Worm (Caenorhabditis elegans): ENCODE measurements around the gene K06A4.2.

The K06A4.2 gene

DNA sequence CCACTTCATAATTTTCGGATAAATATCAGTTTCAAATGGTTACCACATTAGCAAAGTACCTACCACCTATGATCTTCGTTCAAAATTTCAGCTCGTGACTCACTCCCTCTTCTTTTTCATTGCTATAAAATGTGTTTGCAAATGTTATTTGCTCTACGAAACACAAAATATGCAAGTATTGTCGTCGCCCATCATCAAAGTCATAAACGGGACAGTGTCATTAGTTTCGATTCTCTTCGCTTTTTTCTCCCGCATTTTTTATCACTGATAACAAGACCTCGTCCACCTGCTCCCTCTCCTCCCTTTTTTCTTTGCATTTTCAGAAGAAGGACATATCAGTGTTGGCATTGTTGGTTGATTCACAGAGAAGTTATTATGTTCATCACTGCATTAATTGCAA is 42.5 kb downstream of the K06A4.2 start, which contains the start of gene C50F4.1:
TSS of gene C50F4.1 (plus strand) at position 324 of the 400 bp plus-strand sequence.
- peak; percentile 37 for TF ChIP-seq ets-4 (GFP tag; optimal IDR thresholded peaks at IDR 0.05)
- no peak for TF ChIP-seq tbx-9 (tag; optimal IDR thresholded peaks at IDR 0.05; ENCODE audit: borderline replicate concordance)
- TF ChIP-seq dpff-1 (tag; optimal IDR thresholded peaks at IDR 0.05), result no peak
- no peak for TF ChIP-seq unc-62 (GFP tag; optimal IDR thresholded peaks at IDR 0.05)
- TF ChIP-seq nhr-80 (tag; optimal IDR thresholded peaks at IDR 0.05), result peak; percentile 95

DNA sequence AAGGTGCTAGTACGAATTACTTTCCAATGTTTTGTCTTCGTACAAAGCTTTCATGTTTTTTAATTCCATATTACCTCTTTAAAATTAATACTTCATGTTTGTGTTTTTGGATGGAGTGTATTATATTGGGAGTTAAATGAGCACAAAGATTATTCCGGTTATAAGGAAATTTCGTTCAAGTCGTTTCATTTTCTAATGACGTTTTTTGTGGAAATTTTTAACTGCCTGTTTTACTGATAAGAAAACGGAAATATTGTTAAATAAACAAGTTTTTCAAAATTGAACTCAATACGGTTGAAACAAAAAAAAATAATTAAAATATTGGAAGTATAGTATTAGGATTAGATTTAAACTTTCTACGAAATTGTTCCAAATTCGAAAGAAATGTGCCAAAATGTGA is 43.3 kb downstream of the K06A4.2 start:
- peak; percentile 3 for TF ChIP-seq nhr-80 (tag; optimal IDR thresholded peaks at IDR 0.05)
- TF ChIP-seq gei-17 (GFP tag; optimal IDR thresholded peaks at IDR 0.05), result no peak

DNA sequence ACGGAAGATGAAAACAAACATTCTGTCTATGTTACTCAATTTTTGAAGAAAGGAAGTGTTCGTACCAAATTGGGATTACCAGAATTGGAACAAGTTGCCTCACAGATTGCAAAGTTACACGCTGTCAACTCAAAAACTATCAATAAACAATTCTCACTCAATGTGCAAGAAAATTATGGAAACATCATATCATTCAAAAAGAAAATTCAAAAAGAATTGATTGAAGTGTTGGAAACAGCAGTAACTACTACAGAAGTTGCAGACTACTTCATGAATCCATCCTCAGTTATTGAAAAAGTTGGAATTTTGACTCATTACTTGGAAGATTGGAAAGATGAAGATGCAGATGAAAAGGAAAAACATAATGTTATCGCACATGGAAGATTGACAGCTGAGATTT is 44.0 kb downstream of the K06A4.2 start:
- TF ChIP-seq rcor-1 (GFP tag; IDR thresholded peaks at IDR 0.05), result no peak
- no peak for TF ChIP-seq ekl-4 (GFP tag; IDR thresholded peaks at IDR 0.05)
- no peak for TF ChIP-seq ztf-26 (tag; optimal IDR thresholded peaks at IDR 0.05)
- no peak for TF ChIP-seq F52B5.7 (tag; optimal IDR thresholded peaks at IDR 0.05)
- TF ChIP-seq hmg-20 (GFP tag; IDR thresholded peaks at IDR 0.05), result no peak
- TF ChIP-seq atf-7 (tag; optimal IDR thresholded peaks at IDR 0.05), result no peak

DNA sequence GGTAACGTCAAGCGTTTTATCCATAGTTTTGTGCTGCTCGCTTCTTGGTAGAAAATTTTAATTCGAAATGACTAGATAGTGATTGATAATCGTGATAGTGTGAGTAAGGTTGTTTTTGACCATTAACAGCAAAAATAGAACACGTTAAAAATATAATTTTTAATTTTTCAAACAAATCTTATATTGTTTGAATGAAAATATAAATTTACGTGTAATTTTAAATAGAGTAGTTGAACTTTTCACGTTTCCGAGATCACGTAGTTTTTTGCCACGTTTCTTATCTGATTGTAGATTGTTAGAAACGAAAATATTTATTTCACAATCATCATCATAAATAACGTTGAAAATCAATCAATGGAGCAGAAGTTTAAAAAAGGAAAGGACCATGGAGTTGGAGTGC is 47.5 kb downstream of the K06A4.2 start, which contains the start of the genes C50F4.10 and pfk-1.2:
TSS of gene C50F4.10 (minus strand) at position 101 of the 400 bp plus-strand sequence.
TSS of gene pfk-1.2 (plus strand) at position 325 of the 400 bp plus-strand sequence.
- TF ChIP-seq K12H6.12 (tag; optimal IDR thresholded peaks at IDR 0.05) (no peak), egrh-3 (GFP tag; IDR thresholded peaks at IDR 0.05) (no peak), cebp-2 (GFP tag; IDR thresholded peaks at IDR 0.05) (no peak), lag-1 (GFP tag; IDR thresholded peaks at IDR 0.05) (no peak), hsf-1 (GFP tag; IDR thresholded peaks at IDR 0.05) (no peak), egl-44 (GFP tag; IDR thresholded peaks at IDR 0.05) (no peak), bed-1 (GFP tag; IDR thresholded peaks at IDR 0.05) (no peak), hrde-1 (tag; optimal IDR thresholded peaks at IDR 0.05; ENCODE audit: borderline replicate concordance) (no peak), Y95B8A.8 (GFP tag; IDR thresholded peaks at IDR 0.05) (no peak)

DNA sequence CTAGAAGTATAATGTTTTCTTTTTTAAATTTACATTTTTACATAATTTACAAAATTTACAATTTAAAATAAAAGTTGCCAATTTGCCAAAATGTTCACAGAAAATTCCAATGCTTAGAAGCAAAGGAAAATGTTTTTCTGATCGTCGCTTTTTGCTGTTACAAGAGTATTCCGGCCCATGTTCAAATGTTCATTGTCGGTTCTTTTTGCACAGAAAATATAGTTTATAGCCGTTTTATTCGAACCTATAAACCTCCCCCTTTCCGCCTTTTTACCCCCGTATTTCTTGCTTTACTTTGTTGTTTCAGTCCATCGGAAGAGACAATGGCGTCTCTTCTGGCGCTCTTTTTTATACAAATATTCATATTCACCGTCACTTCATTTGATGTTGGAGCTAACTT is 50.6 kb downstream of the K06A4.2 start, which contains the start of gene tag-329:
TSS of gene tag-329 (plus strand) at position 301 of the 400 bp plus-strand sequence.
- no peak for TF ChIP-seq nhr-120 (GFP tag; IDR thresholded peaks at IDR 0.05)
- no peak for TF ChIP-seq madf-6 (GFP tag; IDR thresholded peaks at IDR 0.05)
- TF ChIP-seq hsf-1 (GFP tag; IDR thresholded peaks at IDR 0.05), result no peak

DNA sequence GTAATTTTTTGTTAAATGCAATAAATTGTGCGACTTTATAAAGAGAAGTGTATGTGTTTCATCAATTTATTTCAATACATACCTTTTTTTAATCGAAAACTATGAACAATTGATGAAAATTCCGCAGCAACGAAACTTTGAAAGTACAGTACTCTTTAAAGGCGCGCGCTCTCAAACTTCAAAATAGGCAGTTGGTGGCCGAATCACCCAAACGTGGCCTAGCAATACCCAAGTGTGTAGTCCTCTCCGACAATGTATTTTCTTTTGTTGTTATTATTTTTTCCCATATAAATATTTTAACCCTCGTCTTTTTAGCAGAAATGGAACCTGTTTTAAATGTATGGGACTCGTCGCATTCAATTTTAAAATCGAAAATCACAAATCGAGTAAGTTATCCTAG is 52.5 kb downstream of the K06A4.2 start, which contains the start of gene C50F4.4:
TSS of gene C50F4.4 (plus strand) at position 267 of the 400 bp plus-strand sequence.
- TF ChIP-seq madf-6 (GFP tag; IDR thresholded peaks at IDR 0.05) (peak; percentile 85), ccch-3 (GFP tag; optimal IDR thresholded peaks at IDR 0.05) (no peak), nhr-27 (tag; optimal IDR thresholded peaks at IDR 0.05) (no peak), efl-1 (GFP tag; optimal IDR thresholded peaks at IDR 0.05) (peak; percentile 50), hmg-1.2 (GFP tag; IDR thresholded peaks at IDR 0.05) (0 out of 2 replicates have a peak, but pooled peaks have one; percentile 15), dox-1 (GFP tag; IDR thresholded peaks at IDR 0.05) (peak; percentile 71), repo-1 (tag; optimal IDR thresholded peaks at IDR 0.05) (no peak), ama-1 (optimal IDR thresholded peaks at IDR 0.05) (no peak), ama-1 (GFP tag; optimal IDR thresholded peaks at IDR 0.05) (no peak), F49E8.2 (tag; optimal IDR thresholded peaks at IDR 0.05; ENCODE audit: insufficient read depth) (peak; percentile 45), Y79H2A.3 (GFP tag; conservative IDR thresholded peaks at IDR 0.05) (0 out of 2 replicates have a peak, but pooled peaks have one; percentile 18), ztf-18 (tag; optimal IDR thresholded peaks at IDR 0.05) (peak; percentile 33), snpc-3.4 (tag; optimal IDR thresholded peaks at IDR 0.05) (peak; percentile 53), rcor-1 (GFP tag; IDR thresholded peaks at IDR 0.05) (peak; percentile 43), cebp-2 (GFP tag; IDR thresholded peaks at IDR 0.05) (no peak), pbrm-1 (GFP tag; IDR thresholded peaks at IDR 0.05) (no peak), D2030.7 (GFP tag; IDR thresholded peaks at IDR 0.05) (peak; percentile 32; the same call in 1 of the 2 replicates), snpc-4 (GFP tag; optimal IDR thresholded peaks at IDR 0.05) (no peak), snpc-4 (tag; optimal IDR thresholded peaks at IDR 0.05) (peak in 2 of 4 experiments; percentile 3 to 27), K11D2.4 (GFP tag; IDR thresholded peaks at IDR 0.05) (peak; percentile 58; the same call in 1 of the 2 replicates), ZK185.1 (tag; optimal IDR thresholded peaks at IDR 0.05; ENCODE audit: poor library complexity, severe bottlenecking) (peak; percentile 69)

Data from whole organism, young adult.